Fruit fly (Drosophila melanogaster) whole organism, prepupa: ENCODE results near the gene CG10137.

Source experiments
- CG3032 ChIP-seq: fragments of 200-800 bp; optimal IDR thresholded peaks from 2 replicates; lab custom pipeline; 2019; ENCODE audit warnings: missing biosample characterization, mild to moderate bottlenecking, missing genetic modification characterization, moderate library complexity
- CG6792 ChIP-seq: fragments of 200-800 bp; sonication (Bioruptor generic); optimal IDR thresholded peaks from 3 replicates; lab custom pipeline; 2016; ENCODE audit warnings: missing biosample characterization, missing genetic modification characterization
- CG6854 ChIP-seq: fragments of 200-800 bp; sonication (Bioruptor generic); optimal IDR thresholded peaks from 2 replicates; lab custom pipeline; 2017; ENCODE audit warnings: missing biosample characterization, mild to moderate bottlenecking, missing genetic modification characterization
- Gug ChIP-seq: fragments of 200-800 bp; sonication (Bioruptor generic); IDR thresholded peaks from 2 replicates; pipeline ENCODE4 v1.3.6; 2022; ENCODE audit warnings: missing biosample characterization, missing genetic modification characterization
- Hr39 ChIP-seq: fragments of 200-800 bp; sonication (Bioruptor generic); optimal IDR thresholded peaks from 2 replicates; lab custom pipeline; 2016; ENCODE audit warnings: missing biosample characterization, missing genetic modification characterization
- achi ChIP-seq: fragments of 200-800 bp; sonication (Bioruptor generic); optimal IDR thresholded peaks from 3 replicates; lab custom pipeline; 2016; ENCODE audit warnings: missing biosample characterization, missing genetic modification characterization
- fd59A ChIP-seq: fragments of 200-800 bp; sonication (Bioruptor generic); optimal IDR thresholded peaks from 2 replicates; lab custom pipeline; 2017; ENCODE audit warnings: missing biosample characterization, mild to moderate bottlenecking, missing genetic modification characterization, missing genetic modification reagents
- spab ChIP-seq: fragments of 200-800 bp; sonication (Bioruptor generic); optimal IDR thresholded peaks from 2 replicates; lab custom pipeline; 2017; ENCODE audit warnings: missing biosample characterization, mild to moderate bottlenecking, missing genetic modification characterization, missing genetic modification reagents
- topi ChIP-seq: fragments of 200-800 bp; sonication (Bioruptor generic); optimal IDR thresholded peaks from 3 replicates; lab custom pipeline; 2016; ENCODE audit warnings: missing biosample characterization, missing genetic modification characterization

- TF ChIP-seq CG3032 (no peak), CG6792 (GFP tag; lab: Kevin White, UChicago) (no peak), spab (GFP tag; lab: Kevin White, UChicago) (no peak), achi (GFP tag; lab: Kevin White, UChicago) (no peak), fd59A (GFP tag; lab: Kevin White, UChicago) (no peak), Gug (GFP tag; lab: Robert Waterston, UW) (no peak), CG6854 (GFP tag; lab: Kevin White, UChicago) (no peak), Hr39 (GFP tag; lab: Kevin White, UChicago) (no peak), topi (no peak)
Observed at dm6 chr2L:19567305-19567898, 40.9 kb downstream of the CG10137 start.
